Fruit fly (Drosophila melanogaster) whole organism, embryonic: ENCODE data around the gene CG5290.

Source experiments
- Asciz ChIP-seq: fragments of 200-800 bp; sonication (Bioruptor generic); optimal IDR thresholded peaks from 2 replicates; lab custom pipeline; 2017; ENCODE audit warnings: missing biosample characterization, mild to moderate bottlenecking, missing genetic modification characterization, missing genetic modification reagents
- Awh ChIP-seq: fragments of 200-800 bp; sonication (Bioruptor generic); IDR thresholded peaks from 2 replicates; pipeline ENCODE4, ENCODE4 v1.3.6; 2022; ENCODE audit warnings: missing biosample characterization, missing genetic modification characterization
- B-H2 ChIP-seq: fragments of 200-800 bp; sonication (Bioruptor generic); optimal IDR thresholded peaks from 2 replicates; lab custom pipeline; 2018; ENCODE audit warnings: missing biosample characterization, mild to moderate bottlenecking, missing genetic modification characterization
- CG10431 ChIP-seq: fragments of 200-800 bp; sonication (Bioruptor generic); optimal IDR thresholded peaks from 3 replicates; lab custom pipeline; 2018; ENCODE audit warnings: missing biosample characterization, mild to moderate bottlenecking, missing genetic modification characterization
- CG10959 ChIP-seq: fragments of 200-800 bp; sonication (Bioruptor generic); IDR thresholded peaks from 2 replicates; pipeline ENCODE4 v1.3.6; 2022; ENCODE audit warnings: missing biosample characterization, missing genetic modification characterization
- CG11504 ChIP-seq: fragments of 200-800 bp; sonication (Bioruptor generic); optimal IDR thresholded peaks from 3 replicates; lab custom pipeline; 2019; ENCODE audit warnings: missing biosample characterization, mild to moderate bottlenecking, missing genetic modification characterization, moderate library complexity
- CG14441 ChIP-seq: fragments of 200-800 bp; sonication (Bioruptor generic); IDR thresholded peaks from 2 replicates; pipeline ENCODE4 v1.3.6; 2022; ENCODE audit warnings: missing biosample characterization, missing genetic modification characterization
- CG15011 ChIP-seq: fragments of 200-800 bp; sonication (Bioruptor generic); optimal IDR thresholded peaks from 3 replicates; lab custom pipeline; 2018; ENCODE audit warnings: missing biosample characterization, mild to moderate bottlenecking, missing genetic modification characterization
- CG1602 ChIP-seq: fragments of 200-800 bp; sonication (Bioruptor generic); optimal IDR thresholded peaks from 3 replicates; lab custom pipeline; 2016; ENCODE audit warnings: missing biosample characterization, missing genetic modification characterization
- CG16863 ChIP-seq: fragments of 200-800 bp; sonication (Bioruptor generic); optimal IDR thresholded peaks from 3 replicates; lab custom pipeline; 2016; ENCODE audit warnings: missing biosample characterization, missing genetic modification characterization
- CG18262 ChIP-seq: fragments of 200-800 bp; optimal IDR thresholded peaks from 3 replicates; lab custom pipeline; 2019; ENCODE audit warnings: missing biosample characterization, mild to moderate bottlenecking, missing genetic modification characterization, moderate library complexity
- CG2129 ChIP-seq: fragments of 200-800 bp; sonication (Bioruptor generic); IDR thresholded peaks from 2 replicates; pipeline ENCODE4 v1.3.6; 2022; ENCODE audit warnings: missing biosample characterization, missing genetic modification characterization; ENCODE audit not compliant: partially characterized antibody
- CG2199 ChIP-seq: fragments of 200-800 bp; sonication (Bioruptor generic); IDR thresholded peaks from 3 replicates; pipeline ENCODE4 v1.3.6; 2022; ENCODE audit warnings: missing biosample characterization, missing genetic modification characterization
- CG2202 ChIP-seq: fragments of 200-800 bp; sonication (Bioruptor generic); optimal IDR thresholded peaks from 2 replicates; lab custom pipeline; 2018; ENCODE audit warnings: missing biosample characterization, mild to moderate bottlenecking, missing genetic modification characterization
- CG34376 ChIP-seq: fragments of 200-800 bp; sonication (Bioruptor generic); optimal IDR thresholded peaks from 2 replicates; lab custom pipeline; 2018; ENCODE audit warnings: missing biosample characterization, mild to moderate bottlenecking, missing genetic modification characterization
- CG3726 ChIP-seq: fragments of 200-800 bp; sonication (Bioruptor generic); IDR thresholded peaks from 3 replicates; pipeline ENCODE4, ENCODE4 v1.3.6; 2022; ENCODE audit warnings: missing biosample characterization, missing genetic modification characterization
- CG42726 ChIP-seq: fragments of 200-800 bp; sonication (Bioruptor generic); IDR thresholded peaks from 2 replicates; pipeline ENCODE4 v1.3.6; 2022; ENCODE audit warnings: missing biosample characterization, missing genetic modification characterization; ENCODE audit not compliant: partially characterized antibody
- CG6689 ChIP-seq: fragments of 200-800 bp; sonication (Bioruptor generic); IDR thresholded peaks from 2 replicates; pipeline ENCODE4 v1.3.6; 2022; ENCODE audit warnings: missing biosample characterization, missing genetic modification characterization
- CG7357 ChIP-seq: fragments of 200-800 bp; sonication (Bioruptor generic); IDR thresholded peaks from 3 replicates; pipeline ENCODE4 v1.3.6; 2022; ENCODE audit warnings: missing biosample characterization, missing genetic modification characterization
- CG7928 ChIP-seq: fragments of 200-800 bp; sonication (Bioruptor generic); optimal IDR thresholded peaks from 2 replicates; lab custom pipeline; 2017; ENCODE audit warnings: missing biosample characterization, mild to moderate bottlenecking, missing genetic modification characterization
- CG7987 ChIP-seq: fragments of 200-800 bp; sonication (Bioruptor generic); optimal IDR thresholded peaks from 2 replicates; lab custom pipeline; 2018; ENCODE audit warnings: missing biosample characterization, mild to moderate bottlenecking, missing genetic modification characterization, moderate library complexity
- CHES-1-like ChIP-seq: fragments of 200-800 bp; sonication (Bioruptor generic); optimal IDR thresholded peaks from 2 replicates; lab custom pipeline; 2016; ENCODE audit warnings: missing biosample characterization, missing genetic modification characterization
- Doc3 ChIP-seq: fragments of 200-800 bp; sonication (Bioruptor generic); IDR thresholded peaks from 3 replicates; pipeline ENCODE4 v1.3.6; 2022; ENCODE audit warnings: missing biosample characterization, missing genetic modification characterization; ENCODE audit not compliant: partially characterized antibody
- Drgx ChIP-seq: fragments of 200-800 bp; sonication (Bioruptor generic); IDR thresholded peaks from 2 replicates; pipeline ENCODE4 v1.3.6; 2022; ENCODE audit warnings: missing biosample characterization, missing genetic modification characterization
- HLH3B ChIP-seq: fragments of 200-800 bp; sonication (Bioruptor generic); IDR thresholded peaks from 2 replicates; pipeline ENCODE4 v1.3.6; 2022; ENCODE audit warnings: missing biosample characterization, missing genetic modification characterization
- HLH54F ChIP-seq: fragments of 200-800 bp; sonication (Bioruptor generic); optimal IDR thresholded peaks from 3 replicates; lab custom pipeline; 2016; ENCODE audit warnings: missing biosample characterization, missing genetic modification characterization
- Hr39 ChIP-seq: fragments of >200 bp; optimal IDR thresholded peaks from 2 replicates; lab custom pipeline; 2017
- Kr ChIP-seq: fragments of 200-800 bp; sonication (Bioruptor generic); optimal IDR thresholded peaks from 2 replicates; lab custom pipeline; 2017; ENCODE audit warnings: missing biosample characterization, mild to moderate bottlenecking, missing genetic modification characterization
- NC2α ChIP-seq: fragments of 200-800 bp; sonication (Bioruptor generic); optimal IDR thresholded peaks from 2 replicates; lab custom pipeline; 2016; ENCODE audit warnings: missing biosample characterization, missing genetic modification characterization
- PHDP ChIP-seq: fragments of 200-800 bp; sonication (Bioruptor generic); optimal IDR thresholded peaks from 3 replicates; lab custom pipeline; 2018; ENCODE audit warnings: missing biosample characterization, mild to moderate bottlenecking, missing genetic modification characterization, moderate library complexity
- Rx ChIP-seq: fragments of 200-800 bp; sonication (Bioruptor generic); IDR thresholded peaks from 2 replicates; pipeline ENCODE4 v1.3.6; 2022; ENCODE audit warnings: missing biosample characterization, missing genetic modification characterization
- Sox100B ChIP-seq: fragments of 200-800 bp; sonication (Bioruptor generic); optimal IDR thresholded peaks from 3 replicates; lab custom pipeline; 2018; ENCODE audit warnings: missing biosample characterization, mild to moderate bottlenecking, missing genetic modification characterization
- Vsx1 ChIP-seq: fragments of 200-800 bp; sonication (Bioruptor generic); optimal IDR thresholded peaks from 2 replicates; lab custom pipeline; 2017; ENCODE audit warnings: missing biosample characterization, mild to moderate bottlenecking, missing genetic modification characterization, missing genetic modification reagents
- Xrp1 ChIP-seq: fragments of 200-800 bp; sonication (Bioruptor generic); IDR thresholded peaks from 2 replicates; pipeline ENCODE4 v1.3.6; 2022; ENCODE audit warnings: missing biosample characterization, missing genetic modification characterization
- abd-A ChIP-seq: fragments of 200-800 bp; sonication (Bioruptor generic); optimal IDR thresholded peaks from 3 replicates; lab custom pipeline; 2019; ENCODE audit warnings: missing biosample characterization, mild to moderate bottlenecking, missing genetic modification characterization, moderate library complexity
- ap ChIP-seq: fragments of 200-800 bp; sonication (Bioruptor generic); IDR thresholded peaks from 2 replicates; pipeline ENCODE4 v1.3.6; 2022; ENCODE audit warnings: missing biosample characterization, missing genetic modification characterization
- gce ChIP-seq: fragments of 200-800 bp; sonication (Bioruptor generic); IDR thresholded peaks from 3 replicates; pipeline ENCODE4 v1.3.6; 2022; ENCODE audit warnings: missing biosample characterization, missing genetic modification characterization
- gro ChIP-seq: fragments of 200-800 bp; sonication (Bioruptor generic); optimal IDR thresholded peaks from 2 replicates; lab custom pipeline; 2016; ENCODE audit warnings: missing biosample characterization, missing genetic modification characterization
- gt ChIP-seq: fragments of 200-800 bp; sonication (Bioruptor generic); IDR thresholded peaks from 2 replicates; pipeline ENCODE4 v1.3.6; 2022; ENCODE audit warnings: missing biosample characterization, missing genetic modification characterization
- ind ChIP-seq: fragments of 200-800 bp; sonication (Bioruptor generic); optimal IDR thresholded peaks from 3 replicates; lab custom pipeline; 2016; ENCODE audit warnings: missing biosample characterization, missing genetic modification characterization
- jing ChIP-seq: fragments of 200-800 bp; sonication (Bioruptor generic); optimal IDR thresholded peaks from 2 replicates; lab custom pipeline; 2018; ENCODE audit warnings: missing biosample characterization, mild to moderate bottlenecking, missing genetic modification characterization
- kni ChIP-seq: fragments of 200-800 bp; sonication (Bioruptor generic); optimal IDR thresholded peaks from 3 replicates; lab custom pipeline; 2017; ENCODE audit warnings: mild to moderate bottlenecking, missing biosample characterization, missing genetic modification reagents, missing genetic modification characterization
- lov ChIP-seq, 2 experiments: fragments of 200-800 bp in 1 of 2; fragments of >200 bp in 1 of 2; sonication (Bioruptor generic) in 1 of 2; IDR thresholded peaks in 1 of 2; optimal IDR thresholded peaks in 1 of 2; 2 replicates in 1 of 2; 3 replicates in 1 of 2; pipeline versions ENCODE4 v1.3.6 to Lab custom; 2017 to 2022; ENCODE audit warnings: missing biosample characterization in 1 of 2, missing genetic modification characterization in 1 of 2
- pb ChIP-seq: fragments of 200-800 bp; sonication (Bioruptor generic); optimal IDR thresholded peaks from 3 replicates; lab custom pipeline; 2016; ENCODE audit warnings: missing biosample characterization, missing genetic modification characterization
- pfk ChIP-seq: fragments of 200-800 bp; sonication (Bioruptor generic); optimal IDR thresholded peaks from 2 replicates; lab custom pipeline; 2018; ENCODE audit warnings: missing biosample characterization, mild to moderate bottlenecking, missing genetic modification characterization, moderate library complexity
- phol ChIP-seq: fragments of 200-800 bp; sonication (Bioruptor generic); optimal IDR thresholded peaks from 3 replicates; lab custom pipeline; 2018; ENCODE audit warnings: missing biosample characterization, mild to moderate bottlenecking, missing genetic modification characterization, moderate library complexity
- pum ChIP-seq: fragments of 200-800 bp; sonication (Bioruptor generic); optimal IDR thresholded peaks from 2 replicates; lab custom pipeline; 2016; ENCODE audit warnings: missing biosample characterization, missing genetic modification characterization
- sc ChIP-seq, 3 experiments: fragments of >200 bp in 2 of 3; fragments of 200-800 bp in 1 of 3; sonication (Bioruptor generic) in 1 of 3; optimal IDR thresholded peaks; 2 replicates in 2 of 3; 3 replicates in 1 of 3; lab custom pipeline; 2017; ENCODE audit warnings: mild to moderate bottlenecking in 1 of 3, missing biosample characterization in 1 of 3, missing genetic modification characterization in 1 of 3, missing genetic modification reagents in 1 of 3
- sens ChIP-seq: fragments of 200-800 bp; sonication (Bioruptor generic); peaks from one replicate; lab custom pipeline; 2016; ENCODE audit warnings: missing biosample characterization, missing genetic modification characterization
- shn ChIP-seq: fragments of 200-800 bp; sonication (Bioruptor generic); optimal IDR thresholded peaks from 3 replicates; lab custom pipeline; 2016; ENCODE audit warnings: missing biosample characterization, missing genetic modification characterization
- yki ChIP-seq: fragments of >200 bp; optimal IDR thresholded peaks from 3 replicates; lab custom pipeline; 2018
- z ChIP-seq: fragments of 200-800 bp; sonication (Bioruptor generic); IDR thresholded peaks from 3 replicates; pipeline ENCODE4 v1.3.6; 2022; ENCODE audit warnings: missing biosample characterization, missing genetic modification characterization

Gene CG5290

DNA sequence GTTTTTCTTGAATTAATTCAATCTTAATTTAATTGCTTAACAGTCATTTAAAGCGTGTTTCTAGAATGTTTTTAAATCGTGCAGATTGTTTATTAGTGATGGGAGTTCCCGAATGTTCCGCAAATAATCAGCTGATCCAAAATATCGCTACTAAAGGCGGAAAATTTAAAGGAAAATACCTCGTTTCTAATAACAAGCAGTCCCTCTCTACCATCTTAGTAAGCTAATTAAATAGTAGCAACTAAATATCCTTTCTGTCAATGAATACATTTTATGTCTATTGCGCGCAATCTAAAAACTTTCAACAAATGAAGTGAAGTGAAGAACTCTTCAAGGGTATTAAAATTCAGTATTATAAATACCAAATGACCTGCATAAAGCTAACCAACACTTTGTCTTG lies at the start of gene CG5290 (continued):
- no peak for TF ChIP-seq CG6689
- TF ChIP-seq Sox100B: peak; percentile 11
- TF ChIP-seq CG10959 (GFP tag; lab: Robert Waterston, UW): no peak
- no peak for TF ChIP-seq B-H2 (GFP tag; lab: Kevin White, UChicago)
- TF ChIP-seq gce (GFP tag; lab: Robert Waterston, UW): no peak
- TF ChIP-seq CHES-1-like (GFP tag; lab: Kevin White, UChicago): peak; percentile 17
- TF ChIP-seq CG2199 (GFP tag; lab: Robert Waterston, UW): no peak
- peak; percentile 33 for TF ChIP-seq phol
- TF ChIP-seq pb (GFP tag; lab: Kevin White, UChicago): no peak
- peak; percentile 91 for TF ChIP-seq sens (GFP tag; lab: Kevin White, UChicago)
- TF ChIP-seq PHDP (tag; lab: Kevin White, UChicago): no peak
- TF ChIP-seq lov (optimal IDR thresholded peaks at IDR 0.05; lab: Kevin White, UChicago): no peak
- no peak for TF ChIP-seq lov (GFP tag; IDR thresholded peaks at IDR 0.05; lab: Robert Waterston, UW)
- TF ChIP-seq ap (GFP tag; lab: Robert Waterston, UW): no peak
- TF ChIP-seq CG2129 (GFP tag; lab: Robert Waterston, UW): peak; percentile 54
- peak; percentile 41 for TF ChIP-seq HLH54F (GFP tag; lab: Kevin White, UChicago)
- TF ChIP-seq CG2202 (tag; lab: Kevin White, UChicago): no peak
- TF ChIP-seq NC2α: no peak
- TF ChIP-seq CG3726 (GFP tag; lab: Robert Waterston, UW): no peak
- TF ChIP-seq kni: no peak
- TF ChIP-seq pfk (GFP tag; lab: Kevin White, UChicago): no peak
- TF ChIP-seq sc (optimal IDR thresholded peaks at IDR 0.05; lab: Kevin White, UChicago): no peak
- no peak for TF ChIP-seq sc (GFP tag; optimal IDR thresholded peaks at IDR 0.05; lab: Kevin White, UChicago)
- peak; percentile 30 for TF ChIP-seq gro (GFP tag; lab: Kevin White, UChicago)
- TF ChIP-seq CG14441 (GFP tag; lab: Robert Waterston, UW): no peak
- peak; percentile 75 for TF ChIP-seq Doc3 (GFP tag; lab: Robert Waterston, UW)
- no peak for TF ChIP-seq Asciz (GFP tag; lab: Kevin White, UChicago)
- TF ChIP-seq Rx (GFP tag; lab: Robert Waterston, UW): no peak
- TF ChIP-seq HLH3B (GFP tag; lab: Robert Waterston, UW): no peak
- TF ChIP-seq Drgx (GFP tag; lab: Robert Waterston, UW): no peak
- peak; percentile 6 for TF ChIP-seq CG1602 (GFP tag; lab: Kevin White, UChicago)
- peak; percentile 59 for TF ChIP-seq Vsx1 (GFP tag; lab: Kevin White, UChicago)
- no peak for TF ChIP-seq Xrp1 (GFP tag; lab: Robert Waterston, UW)
- peak; percentile 7 for TF ChIP-seq ind (GFP tag; lab: Kevin White, UChicago)
- TF ChIP-seq Kr: no peak
- TF ChIP-seq shn (GFP tag; lab: Kevin White, UChicago): peak; percentile 3
- TF ChIP-seq CG18262 (tag; lab: Kevin White, UChicago): no peak
- no peak for TF ChIP-seq CG7928 (GFP tag; lab: Kevin White, UChicago)
- TF ChIP-seq pum: peak; percentile 27
- TF ChIP-seq CG16863 (GFP tag; lab: Kevin White, UChicago): no peak
- no peak for TF ChIP-seq CG7987 (GFP tag; lab: Kevin White, UChicago)
- no peak for TF ChIP-seq CG15011 (GFP tag; lab: Kevin White, UChicago)
- no peak for TF ChIP-seq Awh (GFP tag; lab: Robert Waterston, UW)
- TF ChIP-seq CG11504 (tag; lab: Kevin White, UChicago): no peak
- TF ChIP-seq gt (GFP tag; lab: Robert Waterston, UW): no peak
- no peak for TF ChIP-seq CG34376
- TF ChIP-seq yki: no peak
- TF ChIP-seq CG42726 (GFP tag; lab: Robert Waterston, UW): no peak
- TF ChIP-seq Hr39 (lab: Kevin White, UChicago): no peak
- no peak for TF ChIP-seq z (GFP tag; lab: Robert Waterston, UW)
- TF ChIP-seq abd-A (tag; lab: Kevin White, UChicago): peak; percentile 7
- no peak for TF ChIP-seq jing
- no peak for TF ChIP-seq CG10431 (GFP tag; lab: Kevin White, UChicago)
- TF ChIP-seq CG7357: no peak
